1 fruit fly cellular context compared by ENCODE assay signal in the genomic region with DNA sequence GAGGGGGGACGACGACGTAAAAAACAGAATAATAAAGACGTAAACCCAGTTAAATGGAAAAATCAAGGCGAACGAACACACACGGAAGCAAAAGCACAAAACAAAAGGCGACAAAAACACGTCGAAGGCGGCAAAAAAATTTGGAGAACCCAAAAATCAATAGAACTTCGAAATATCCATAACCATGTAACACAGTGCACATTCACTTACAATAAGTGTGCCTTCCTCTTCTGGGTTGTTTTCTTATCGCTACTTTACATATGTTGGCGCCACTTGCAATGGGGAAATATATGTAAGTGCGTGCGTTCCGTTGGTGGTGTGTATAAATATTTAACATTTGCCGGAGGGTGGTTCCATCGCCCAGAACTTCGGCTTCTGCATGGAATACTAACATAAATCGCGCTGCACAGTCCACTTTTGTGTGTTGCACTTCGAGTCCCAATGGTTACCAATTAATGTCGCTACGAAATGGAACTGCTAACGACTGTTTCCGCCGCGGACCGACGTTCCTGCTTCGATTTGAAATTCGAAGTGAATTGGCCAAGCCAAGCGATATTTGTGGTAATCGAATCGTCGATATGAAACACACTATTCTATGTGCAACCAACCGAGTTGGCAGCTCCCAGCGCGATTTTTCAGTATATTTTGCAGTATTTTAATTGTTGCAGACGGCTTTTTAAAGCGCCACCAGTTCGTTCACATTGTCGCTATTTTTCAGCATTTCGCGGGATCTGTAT.
A peak's percentile ranks its signal among the peaks of the same experiment; 100 is the strongest.
TF ChIP-seq lines count a peak whose summit lies in the region.

A gene (minus strand): TSS at position 542 of the 737 bp plus-strand sequence.
A gene (plus strand): TSS at position 665 of the 737 bp plus-strand sequence.

TF ChIP-seq in whole organism, embryonic, 481 proteins besides CTCF, POLR2A, EP300 and RAD21 (continued from another document):
- peak; percentile 57 for TF ChIP-seq hbn (GFP tag; IDR thresholded peaks at IDR 0.05; lab: Robert Waterston, UW; ENCODE audit: partially characterized antibody)
- TF ChIP-seq MBD-R2 (GFP tag; IDR thresholded peaks at IDR 0.05; lab: Robert Waterston, UW): peak; percentile 77
- TF ChIP-seq klu (GFP tag; IDR thresholded peaks at IDR 0.05; lab: Robert Waterston, UW): no peak
- TF ChIP-seq Hr3 (GFP tag; optimal IDR thresholded peaks at IDR 0.05; lab: Kevin White, UChicago): no peak
- no peak for TF ChIP-seq Neu2 (GFP tag; optimal IDR thresholded peaks at IDR 0.05; lab: Kevin White, UChicago; ENCODE audit: borderline replicate concordance)
- peak; percentile 22 for TF ChIP-seq CG7928 (GFP tag; optimal IDR thresholded peaks at IDR 0.05; lab: Kevin White, UChicago)
- peak; percentile 44 for TF ChIP-seq slp2 (GFP tag; optimal IDR thresholded peaks at IDR 0.05; lab: Kevin White, UChicago)
- peak; percentile 36 for TF ChIP-seq Abd-B (GFP tag; optimal IDR thresholded peaks at IDR 0.05; lab: Kevin White, UChicago)
- no peak for TF ChIP-seq ro (GFP tag; IDR thresholded peaks at IDR 0.05; lab: Robert Waterston, UW)
- TF ChIP-seq CG9727 (GFP tag; optimal IDR thresholded peaks at IDR 0.05; lab: Kevin White, UChicago): peak; percentile 1
- TF ChIP-seq hkb (optimal IDR thresholded peaks at IDR 0.05; lab: Kevin White, UChicago): no peak
- peak; percentile 24; the same call in 1 of the 2 replicates for TF ChIP-seq hkb (GFP tag; IDR thresholded peaks at IDR 0.05; lab: Robert Waterston, UW)
- no peak for TF ChIP-seq Kr (GFP tag; optimal IDR thresholded peaks at IDR 0.05; lab: Kevin White, UChicago)
- TF ChIP-seq Lpt (GFP tag; optimal IDR thresholded peaks at IDR 0.05; lab: Kevin White, UChicago): no peak
- peak; percentile 1 for TF ChIP-seq Atf-2 (GFP tag; optimal IDR thresholded peaks at IDR 0.05; lab: Kevin White, UChicago)
- TF ChIP-seq CG12769 (tag; optimal IDR thresholded peaks at IDR 0.05; lab: Kevin White, UChicago): peak; percentile 29
- TF ChIP-seq dimm (GFP tag; IDR thresholded peaks at IDR 0.05; lab: Robert Waterston, UW): no peak
- no peak for TF ChIP-seq Dip2 (GFP tag; IDR thresholded peaks at IDR 0.05; lab: Robert Waterston, UW)
- TF ChIP-seq CG11247 (GFP tag; IDR thresholded peaks at IDR 0.05; lab: Robert Waterston, UW): peak; percentile 45; the same call in 1 of the 2 replicates
- TF ChIP-seq CG3065 (GFP tag; optimal IDR thresholded peaks at IDR 0.05; lab: Kevin White, UChicago): no peak
- peak; percentile 64 for TF ChIP-seq inv (GFP tag; IDR thresholded peaks at IDR 0.05; lab: Robert Waterston, UW; ENCODE audit: partially characterized antibody)
- no peak for TF ChIP-seq Drgx (GFP tag; IDR thresholded peaks at IDR 0.05; lab: Robert Waterston, UW)
- no peak for TF ChIP-seq Hr39 (optimal IDR thresholded peaks at IDR 0.05; lab: Kevin White, UChicago)
TF ChIP-seq in whole organism, embryonic: peak in this region for 234.
